Worm (Caenorhabditis elegans) whole organism, young adult: ENCODE measurements around the gene Y54G2A.41.

Source experiments
- C06A6.2 ChIP-seq: fragments of 200-800 bp; sonication (Bioruptor generic); conservative IDR thresholded peaks from 2 replicates; pipeline ENCODE4 v1.3.6; 2022; ENCODE audit warnings: missing genetic modification characterization, missing compliant biosample characterization
- C17E4.6 ChIP-seq: fragments of 200-800 bp; sonication (Bioruptor generic); IDR thresholded peaks from 2 replicates; pipeline ENCODE4 v1.3.6; 2022; ENCODE audit warnings: missing genetic modification reagents, missing genetic modification characterization, missing compliant biosample characterization
- F23B12.7 ChIP-seq: sonication (generic microtip); optimal IDR thresholded peaks from 2 replicates; lab custom pipeline; 2017; ENCODE audit warnings: missing genetic modification characterization, mild to moderate bottlenecking, missing compliant biosample characterization, antibody characterized with exemption, moderate library complexity; ENCODE audit not compliant: insufficient read depth
- F37B4.10 ChIP-seq: fragments of 200-800 bp; sonication (Bioruptor generic); IDR thresholded peaks from 2 replicates; pipeline ENCODE4 v1.3.6; 2022; ENCODE audit warnings: missing genetic modification characterization, missing compliant biosample characterization
- F49E8.2 ChIP-seq: sonication (generic microtip); optimal IDR thresholded peaks from 3 replicates; lab custom pipeline; 2017; ENCODE audit warnings: missing genetic modification characterization, mild to moderate bottlenecking, missing compliant biosample characterization, antibody characterized with exemption, moderate library complexity; ENCODE audit not compliant: insufficient read depth
- F55B11.4 ChIP-seq: sonication (generic microtip); optimal IDR thresholded peaks from 2 replicates; lab custom pipeline; 2016; ENCODE audit warnings: missing compliant biosample characterization, missing genetic modification characterization, borderline replicate concordance; ENCODE audit not compliant: insufficient read depth
- F57A8.1 ChIP-seq: fragments of 200-800 bp; sonication (Bioruptor generic); optimal IDR thresholded peaks from 2 replicates; lab custom pipeline; 2018; ENCODE audit warnings: mild to moderate bottlenecking, missing genetic modification characterization, moderate library complexity, missing compliant biosample characterization
- K11D2.4 ChIP-seq: fragments of 200-800 bp; sonication (Bioruptor generic); IDR thresholded peaks from 2 replicates; pipeline ENCODE4 v1.3.6; 2022; ENCODE audit warnings: missing genetic modification reagents, missing genetic modification characterization, missing compliant biosample characterization
- T07F8.4 ChIP-seq: sonication (generic microtip); optimal IDR thresholded peaks from 2 replicates; lab custom pipeline; 2016; ENCODE audit warnings: mild to moderate bottlenecking, missing genetic modification characterization, moderate library complexity, missing compliant biosample characterization
- Y53F4B.3 ChIP-seq: fragments of 200-800 bp; sonication (Bioruptor generic); IDR thresholded peaks from 2 replicates; pipeline ENCODE4 v1.3.6; 2022; ENCODE audit warnings: missing genetic modification reagents, missing genetic modification characterization, missing compliant biosample characterization
- Y95B8A.8 ChIP-seq: fragments of 200-800 bp; sonication (Bioruptor generic); IDR thresholded peaks from 2 replicates; pipeline ENCODE4 v1.3.6; 2022; ENCODE audit warnings: missing genetic modification reagents, missing genetic modification characterization, missing compliant biosample characterization
- akir-1 ChIP-seq: fragments of 200-800 bp; sonication (Bioruptor generic); optimal IDR thresholded peaks from 2 replicates; lab custom pipeline; 2018; ENCODE audit warnings: mild to moderate bottlenecking, missing genetic modification characterization, moderate library complexity, missing compliant biosample characterization
- ama-1 ChIP-seq, 3 experiments: fragments of 150-350 bp in 1 of 3; sonication (generic microtip) in 2 of 3; optimal IDR thresholded peaks; 2 replicates each; lab custom pipeline; 2014 to 2018; ENCODE audit warnings: missing biosample characterization in 2 of 3, missing genetic modification characterization in 2 of 3, missing genetic modification reagents in 2 of 3
- aptf-3 ChIP-seq: fragments of 200-800 bp; sonication (Bioruptor generic); IDR thresholded peaks from 2 replicates; pipeline ENCODE4 v1.3.6; 2022; ENCODE audit warnings: missing genetic modification characterization, missing compliant biosample characterization
- attf-5 ChIP-seq: fragments of 200-800 bp; sonication (Bioruptor generic); optimal IDR thresholded peaks from 2 replicates; lab custom pipeline; 2018; ENCODE audit warnings: mild to moderate bottlenecking, missing genetic modification characterization, missing compliant biosample characterization
- cebp-2 ChIP-seq: fragments of 200-800 bp; sonication (Bioruptor generic); IDR thresholded peaks from 2 replicates; pipeline ENCODE4 v1.3.6; 2022; ENCODE audit warnings: missing genetic modification characterization, missing compliant biosample characterization
- ceh-100 ChIP-seq: fragments of 200-800 bp; sonication (Bioruptor generic); IDR thresholded peaks from 2 replicates; pipeline ENCODE4 v1.3.6; 2022; ENCODE audit warnings: missing genetic modification reagents, missing genetic modification characterization, missing compliant biosample characterization
- ceh-27 ChIP-seq: fragments of 200-800 bp; sonication (Bioruptor generic); optimal IDR thresholded peaks from 2 replicates; lab custom pipeline; 2018; ENCODE audit warnings: mild to moderate bottlenecking, missing genetic modification characterization, moderate library complexity, missing compliant biosample characterization
- ceh-58 ChIP-seq: fragments of 200-800 bp; sonication (Bioruptor generic); IDR thresholded peaks from 2 replicates; pipeline ENCODE4 v1.3.6; 2022; ENCODE audit warnings: missing genetic modification characterization, missing compliant biosample characterization
- ceh-79 ChIP-seq: sonication (generic microtip); optimal IDR thresholded peaks from 2 replicates; lab custom pipeline; 2017; ENCODE audit warnings: mild to moderate bottlenecking, missing genetic modification characterization, missing compliant biosample characterization
- ceh-91 ChIP-seq: fragments of 200-800 bp; sonication (Bioruptor generic); IDR thresholded peaks from 2 replicates; pipeline ENCODE4 v1.3.6; 2022; ENCODE audit warnings: missing genetic modification reagents, missing genetic modification characterization, missing compliant biosample characterization
- dpl-1 ChIP-seq: fragments of 150-350 bp; optimal IDR thresholded peaks from 2 replicates; lab custom pipeline; 2014; ENCODE audit warnings: missing biosample characterization, missing genetic modification reagents, missing genetic modification characterization
- egl-18 ChIP-seq: fragments of 200-800 bp; sonication (Bioruptor generic); IDR thresholded peaks from 2 replicates; pipeline ENCODE4 v1.3.6; 2022; ENCODE audit warnings: missing genetic modification reagents, missing genetic modification characterization, missing compliant biosample characterization
- egl-44 ChIP-seq: fragments of 200-800 bp; sonication (Bioruptor generic); IDR thresholded peaks from 2 replicates; pipeline ENCODE4 v1.3.6; 2022; ENCODE audit warnings: missing genetic modification reagents, missing genetic modification characterization, missing compliant biosample characterization
- egrh-3 ChIP-seq: fragments of 200-800 bp; sonication (Bioruptor generic); IDR thresholded peaks from 2 replicates; pipeline ENCODE4 v1.3.6; 2022; ENCODE audit warnings: missing genetic modification reagents, missing genetic modification characterization, missing compliant biosample characterization
- fkh-3 ChIP-seq: sonication (generic microtip); optimal IDR thresholded peaks from 2 replicates; lab custom pipeline; 2016; ENCODE audit warnings: mild to moderate bottlenecking, missing genetic modification characterization, missing compliant biosample characterization
- him-1 ChIP-seq: sonication (generic microtip); optimal IDR thresholded peaks from 2 replicates; lab custom pipeline; 2016; ENCODE audit warnings: missing genotype, missing genetic modification reagents, missing genetic modification characterization, missing compliant biosample characterization
- hmg-1.2 ChIP-seq: fragments of 200-800 bp; sonication (Bioruptor generic); IDR thresholded peaks from 2 replicates; pipeline ENCODE4 v1.3.6; 2022; ENCODE audit warnings: missing genetic modification reagents, missing genetic modification characterization, missing compliant biosample characterization
- hmg-20 ChIP-seq: fragments of 200-800 bp; sonication (Bioruptor generic); IDR thresholded peaks from 2 replicates; pipeline ENCODE4 v1.3.6; 2022; ENCODE audit warnings: missing genetic modification reagents, missing genetic modification characterization, missing compliant biosample characterization
- hsf-1 ChIP-seq: fragments of 200-800 bp; sonication (Bioruptor generic); IDR thresholded peaks from 2 replicates; pipeline ENCODE4 v1.3.6; 2022; ENCODE audit warnings: missing genetic modification reagents, missing genetic modification characterization, missing compliant biosample characterization
- let-607 ChIP-seq, 2 experiments: fragments of 200-800 bp in 1 of 2; sonication (Bioruptor generic) in 1 of 2; sonication (generic microtip) in 1 of 2; optimal IDR thresholded peaks; 2 replicates each; lab custom pipeline; 2016 to 2018; ENCODE audit warnings: mild to moderate bottlenecking in 2 of 2, missing compliant biosample characterization in 2 of 2, missing genetic modification characterization in 2 of 2, moderate library complexity in 2 of 2, missing genotype in 1 of 2
- lin-26 ChIP-seq: fragments of 200-800 bp; sonication (Bioruptor generic); IDR thresholded peaks from 2 replicates; pipeline ENCODE4 v1.3.6; 2022; ENCODE audit warnings: missing genetic modification reagents, missing genetic modification characterization, missing compliant biosample characterization
- madf-10 ChIP-seq: sonication (generic microtip); optimal IDR thresholded peaks from 2 replicates; lab custom pipeline; 2016; ENCODE audit warnings: mild to moderate bottlenecking, missing genetic modification characterization, missing compliant biosample characterization
- madf-3 ChIP-seq: fragments of 200-800 bp; sonication (Bioruptor generic); IDR thresholded peaks from 2 replicates; pipeline ENCODE4 v1.3.6; 2022; ENCODE audit warnings: missing genetic modification reagents, missing genetic modification characterization, missing compliant biosample characterization
- mes-4 ChIP-seq: sonication (generic microtip); optimal IDR thresholded peaks from 2 replicates; lab custom pipeline; 2016; ENCODE audit warnings: missing genotype, missing genetic modification characterization, missing compliant biosample characterization
- nfya-1 ChIP-seq: sonication (generic microtip); optimal IDR thresholded peaks from 2 replicates; lab custom pipeline; 2017; ENCODE audit warnings: antibody characterized with exemption, missing compliant biosample characterization, missing genetic modification characterization, borderline replicate concordance; ENCODE audit not compliant: insufficient read depth
- nhr-90 ChIP-seq: sonication (generic microtip); optimal IDR thresholded peaks from 2 replicates; lab custom pipeline; 2016; ENCODE audit warnings: missing genotype, mild to moderate bottlenecking, missing genetic modification characterization, missing compliant biosample characterization
- rcor-1 ChIP-seq: fragments of 200-800 bp; sonication (Bioruptor generic); IDR thresholded peaks from 2 replicates; pipeline ENCODE4 v1.3.6; 2022; ENCODE audit warnings: missing genetic modification reagents, missing genetic modification characterization, missing compliant biosample characterization
- repo-1 ChIP-seq: sonication (generic microtip); optimal IDR thresholded peaks from 2 replicates; lab custom pipeline; 2017; ENCODE audit warnings: mild to moderate bottlenecking, missing genetic modification characterization, missing compliant biosample characterization
- sdz-38 ChIP-seq: sonication (generic microtip); optimal IDR thresholded peaks from 2 replicates; lab custom pipeline; 2016; ENCODE audit warnings: missing genotype, missing genetic modification characterization, missing compliant biosample characterization
- sea-2 ChIP-seq: fragments of 200-800 bp; sonication (Bioruptor generic); IDR thresholded peaks from 2 replicates; pipeline ENCODE4 v1.3.6; 2022; ENCODE audit warnings: missing genetic modification characterization, missing compliant biosample characterization
- snpc-1.3 ChIP-seq: sonication (generic microtip); optimal IDR thresholded peaks from 2 replicates; lab custom pipeline; 2017; ENCODE audit warnings: missing genetic modification characterization, mild to moderate bottlenecking, missing compliant biosample characterization, antibody characterized with exemption, moderate library complexity, missing genotype, missing genetic modification reagents; ENCODE audit not compliant: insufficient read depth
- snpc-3.4 ChIP-seq: sonication (generic microtip); optimal IDR thresholded peaks from 2 replicates; lab custom pipeline; 2017; ENCODE audit warnings: missing genetic modification characterization, mild to moderate bottlenecking, missing compliant biosample characterization, antibody characterized with exemption, moderate library complexity, missing genotype, missing genetic modification reagents
- unc-130 ChIP-seq: sonication (generic microtip); optimal IDR thresholded peaks from 2 replicates; lab custom pipeline; 2016; ENCODE audit warnings: missing genetic modification reagents, missing genetic modification characterization, missing compliant biosample characterization
- unc-62 ChIP-seq: fragments of 150-350 bp; optimal IDR thresholded peaks from 2 replicates; lab custom pipeline; 2014; ENCODE audit warnings: missing biosample characterization, missing genetic modification reagents, missing genetic modification characterization
- ztf-18 ChIP-seq: sonication (generic microtip); optimal IDR thresholded peaks from 2 replicates; lab custom pipeline; 2016; ENCODE audit warnings: missing genotype, mild to moderate bottlenecking, missing genetic modification characterization, missing compliant biosample characterization
- ztf-22 ChIP-seq: fragments of 200-800 bp; sonication (Bioruptor generic); optimal IDR thresholded peaks from 2 replicates; lab custom pipeline; 2018; ENCODE audit warnings: mild to moderate bottlenecking, missing genetic modification characterization, moderate library complexity, missing compliant biosample characterization
- ztf-3 ChIP-seq: fragments of 200-800 bp; sonication (Bioruptor generic); optimal IDR thresholded peaks from 2 replicates; lab custom pipeline; 2018; ENCODE audit warnings: mild to moderate bottlenecking, missing genetic modification characterization, missing compliant biosample characterization

The Y54G2A.41 gene

ce11 chrIV:2802193-2802592 lies 50.5 kb downstream of the Y54G2A.41 start (continued):
- TF ChIP-seq sea-2 (no peak), F23B12.7 (peak; percentile 29), F55B11.4 (tag; lab: Kevin White, UChicago) (no peak), hmg-20 (GFP tag; lab: Robert Waterston, UW) (peak; percentile 58; the same call in 1 of the 2 replicates), K11D2.4 (no peak), unc-130 (no peak), ceh-100 (GFP tag; lab: Robert Waterston, UW) (no peak), lin-26 (peak; percentile 86), let-607 (tag; optimal IDR thresholded peaks at IDR 0.05; lab: Kevin White, UChicago) (no peak), rcor-1 (GFP tag; lab: Robert Waterston, UW) (no peak), F49E8.2 (peak; percentile 24), akir-1 (GFP tag; lab: Kevin White, UChicago) (no peak), Y95B8A.8 (GFP tag; lab: Robert Waterston, UW) (no peak), repo-1 (tag; lab: Kevin White, UChicago) (no peak), sdz-38 (tag; lab: Kevin White, UChicago) (no peak), snpc-3.4 (tag; lab: Kevin White, UChicago) (peak; percentile 7), nfya-1 (tag; lab: Kevin White, UChicago) (no peak), T07F8.4 (peak; percentile 40), fkh-3 (no peak), hsf-1 (GFP tag; lab: Robert Waterston, UW) (no peak), ztf-18 (tag; lab: Kevin White, UChicago) (peak; percentile 61), ceh-27 (no peak), Y53F4B.3 (GFP tag; lab: Robert Waterston, UW) (no peak), C17E4.6 (GFP tag; lab: Robert Waterston, UW) (no peak), F57A8.1 (no peak), hmg-1.2 (GFP tag; lab: Robert Waterston, UW) (peak; percentile 72), nhr-90 (tag; lab: Kevin White, UChicago) (peak; percentile 63), cebp-2 (GFP tag; lab: Robert Waterston, UW) (no peak), ztf-22 (no peak), snpc-1.3 (tag; lab: Kevin White, UChicago) (peak; percentile 25), C06A6.2 (no peak), egl-18 (no peak), ceh-58 (GFP tag; lab: Robert Waterston, UW) (no peak), mes-4 (tag; lab: Kevin White, UChicago) (no peak), dpl-1 (GFP tag; lab: Kevin White, UChicago) (no peak), madf-10 (tag; lab: Kevin White, UChicago) (peak; percentile 33), ztf-3 (GFP tag; lab: Kevin White, UChicago) (no peak), madf-3 (0 out of 2 replicates have a peak, but pooled peaks have one; percentile 54), him-1 (no peak), unc-62 (no peak), aptf-3 (no peak), ceh-91 (GFP tag; lab: Robert Waterston, UW) (no peak), ama-1 (optimal IDR thresholded peaks at IDR 0.05; lab: Kevin White, UChicago) (no peak), ama-1 (GFP tag; optimal IDR thresholded peaks at IDR 0.05; lab: Kevin White, UChicago) (no peak), egl-44 (GFP tag; lab: Robert Waterston, UW) (0 out of 2 replicates have a peak, but pooled peaks have one; percentile 32), egrh-3 (GFP tag; lab: Robert Waterston, UW) (no peak), ceh-79 (no peak), F37B4.10 (GFP tag; lab: Robert Waterston, UW) (no peak), attf-5 (GFP tag; lab: Kevin White, UChicago) (peak; percentile 21)
